Worm (Caenorhabditis elegans): ENCODE measurements around the gene E04F6.6.

ce11 chrII:7148099-7148498, 51.3 kb downstream of the E04F6.6 start, which contains the start of gene T07F8.1:
- TF ChIP-seq lsy-2 (tag; optimal IDR thresholded peaks at IDR 0.05) = no peak
- no peak for TF ChIP-seq egl-27 (tag; optimal IDR thresholded peaks at IDR 0.05)
- TF ChIP-seq snpc-4 (tag; optimal IDR thresholded peaks at IDR 0.05) = no peak
- TF ChIP-seq nhr-77 (tag; optimal IDR thresholded peaks at IDR 0.05) = no peak
- TF ChIP-seq pqm-1 (tag; optimal IDR thresholded peaks at IDR 0.05) = no peak
- no peak for TF ChIP-seq nhr-12 (tag; optimal IDR thresholded peaks at IDR 0.05)
- no peak for TF ChIP-seq ama-1 (optimal IDR thresholded peaks at IDR 0.05)
- no peak for TF ChIP-seq fkh-10 (GFP tag; optimal IDR thresholded peaks at IDR 0.05)
- TF ChIP-seq lin-35 (GFP tag; optimal IDR thresholded peaks at IDR 0.05) = no peak
